Worm (Caenorhabditis elegans) whole organism, L4/young adult: ENCODE measurements around the gene bath-13.

Source experiments
- W03F9.2 ChIP-seq: fragments of 150-350 bp; optimal IDR thresholded peaks from 2 replicates; lab custom pipeline; 2014; ENCODE audit warnings: missing biosample characterization, missing genetic modification characterization
- dao-5 ChIP-seq: sonication (generic microtip); optimal IDR thresholded peaks from 2 replicates; lab custom pipeline; 2016; ENCODE audit warnings: missing genotype, missing genetic modification characterization, moderate library complexity, missing compliant biosample characterization
- him-1 ChIP-seq: sonication (generic microtip); optimal IDR thresholded peaks from 2 replicates; lab custom pipeline; 2016; ENCODE audit warnings: missing genotype, missing genetic modification reagents, missing genetic modification characterization, missing compliant biosample characterization

bath-13 gene

ce11 chrII:2503703-2504430 lies 18.0 kb downstream of the bath-13 start:
- TF ChIP-seq dao-5 (tag; lab: Kevin White, UChicago) (no peak), him-1 (tag; lab: Kevin White, UChicago) (no peak), W03F9.2 (no peak)

ce11 chrII:2488386-2488785 lies 33.5 kb downstream of the bath-13 start, which contains the start of gene F53G2.1:
Gene F53G2.1, plus strand, starts transcription at chrII:2488686.
- TF ChIP-seq dao-5 (tag; lab: Kevin White, UChicago) (no peak), him-1 (tag; lab: Kevin White, UChicago) (no peak), W03F9.2 (no peak)

ce11 chrII:2483507-2483906 lies 38.4 kb downstream of the bath-13 start, which contains the start of gene F53G2.13:
Gene F53G2.13, plus strand, starts transcription at chrII:2483807.
- TF ChIP-seq him-1 (tag; lab: Kevin White, UChicago) (no peak), W03F9.2 (no peak), dao-5 (tag; lab: Kevin White, UChicago) (no peak)

ce11 chrII:2481621-2482020 lies 40.2 kb downstream of the bath-13 start, which contains the start of gene F53G2.2:
Gene F53G2.2, plus strand, starts transcription at chrII:2481921.
- TF ChIP-seq W03F9.2: no peak
- TF ChIP-seq dao-5 (tag; lab: Kevin White, UChicago): no peak
- TF ChIP-seq him-1 (tag; lab: Kevin White, UChicago): no peak

ce11 chrII:2480099-2480498 lies 41.8 kb downstream of the bath-13 start, which contains the start of gene F53G2.3:
Gene F53G2.3, plus strand, starts transcription at chrII:2480399.
- TF ChIP-seq W03F9.2 (no peak), dao-5 (tag; lab: Kevin White, UChicago) (no peak), him-1 (tag; lab: Kevin White, UChicago) (no peak)

- TF ChIP-seq dao-5 (tag; lab: Kevin White, UChicago) (no peak), W03F9.2 (no peak), him-1 (tag; lab: Kevin White, UChicago) (no peak)
These were observed 42.8 kb downstream of the bath-13 start, which contains the start of gene F53G2.12 for ce11 chrII:2479047-2479446. Gene F53G2.12, minus strand, starts transcription at chrII:2479090.

ce11 chrII:2478543-2478942 lies 43.3 kb downstream of the bath-13 start, which contains the start of gene mnat-1:
Gene mnat-1, minus strand, starts transcription at chrII:2478643.
- TF ChIP-seq W03F9.2: no peak
- no peak for TF ChIP-seq him-1 (tag; lab: Kevin White, UChicago)
- no peak for TF ChIP-seq dao-5 (tag; lab: Kevin White, UChicago)

ce11 chrII:2473270-2473669 lies 48.6 kb downstream of the bath-13 start, which contains the start of gene tsr-1:
Gene tsr-1, minus strand, starts transcription at chrII:2473370.
- TF ChIP-seq W03F9.2 (no peak), him-1 (tag; lab: Kevin White, UChicago) (no peak), dao-5 (tag; lab: Kevin White, UChicago) (no peak)
